Worm (Caenorhabditis elegans) whole organism, young adult: ENCODE measurements around the gene srx-125.

Experiments used
- B0019.2 ChIP-seq: fragments of 200-800 bp; sonication (Bioruptor generic); conservative IDR thresholded peaks from 2 replicates; pipeline ENCODE4 v1.3.6; 2022; ENCODE audit warnings: missing genetic modification reagents, missing genetic modification characterization, missing compliant biosample characterization
- C17E4.6 ChIP-seq: fragments of 200-800 bp; sonication (Bioruptor generic); IDR thresholded peaks from 2 replicates; pipeline ENCODE4 v1.3.6; 2022; ENCODE audit warnings: missing genetic modification reagents, missing genetic modification characterization, missing compliant biosample characterization
- F22D6.2 ChIP-seq: sonication (generic microtip); optimal IDR thresholded peaks from 2 replicates; lab custom pipeline; 2016; ENCODE audit warnings: mild to moderate bottlenecking, missing genetic modification characterization, missing compliant biosample characterization
- F49E8.2 ChIP-seq: sonication (generic microtip); optimal IDR thresholded peaks from 3 replicates; lab custom pipeline; 2017; ENCODE audit warnings: missing genetic modification characterization, mild to moderate bottlenecking, missing compliant biosample characterization, antibody characterized with exemption, moderate library complexity; ENCODE audit not compliant: insufficient read depth
- K12H6.12 ChIP-seq: fragments of 200-800 bp; sonication (Bioruptor generic); optimal IDR thresholded peaks from 2 replicates; lab custom pipeline; 2018; ENCODE audit warnings: mild to moderate bottlenecking, missing genetic modification characterization, missing compliant biosample characterization
- T26A5.8 ChIP-seq: sonication (generic microtip); optimal IDR thresholded peaks from 2 replicates; lab custom pipeline; 2016; ENCODE audit warnings: missing genetic modification characterization, missing compliant biosample characterization
- Y53G8AR.9 ChIP-seq: fragments of 200-800 bp; sonication (Bioruptor generic); conservative IDR thresholded peaks from 2 replicates; pipeline ENCODE4 v1.3.6; 2022; ENCODE audit warnings: missing genetic modification reagents, missing genetic modification characterization, missing compliant biosample characterization
- Y67H2A.10 ChIP-seq: fragments of 200-800 bp; sonication (Bioruptor generic); conservative IDR thresholded peaks from 2 replicates; pipeline ENCODE4 v1.3.6; 2022; ENCODE audit warnings: missing genetic modification reagents, missing genetic modification characterization, missing compliant biosample characterization
- Y95B8A.8 ChIP-seq: fragments of 200-800 bp; sonication (Bioruptor generic); IDR thresholded peaks from 2 replicates; pipeline ENCODE4 v1.3.6; 2022; ENCODE audit warnings: missing genetic modification reagents, missing genetic modification characterization, missing compliant biosample characterization
- athp-1 ChIP-seq: sonication (generic microtip); optimal IDR thresholded peaks from 2 replicates; lab custom pipeline; 2017; ENCODE audit warnings: mild to moderate bottlenecking, missing genetic modification characterization, missing compliant biosample characterization
- attf-3 ChIP-seq: fragments of 200-800 bp; sonication (Bioruptor generic); conservative IDR thresholded peaks from 2 replicates; pipeline ENCODE4 v1.3.6; 2022; ENCODE audit warnings: missing genetic modification reagents, missing genetic modification characterization, missing compliant biosample characterization
- attf-6 ChIP-seq: fragments of 200-800 bp; sonication (Bioruptor generic); IDR thresholded peaks from 2 replicates; pipeline ENCODE4 v1.3.6; 2022; ENCODE audit warnings: missing genetic modification reagents, missing genetic modification characterization, missing compliant biosample characterization
- cebp-1 ChIP-seq, 2 experiments: fragments of 200-800 bp in 1 of 2; sonication (Bioruptor generic) in 1 of 2; sonication (generic microtip) in 1 of 2; IDR thresholded peaks in 1 of 2; optimal IDR thresholded peaks in 1 of 2; 2 replicates each; pipeline versions ENCODE4 v1.3.6 to Lab custom; 2017 to 2022; ENCODE audit warnings: missing compliant biosample characterization in 2 of 2, missing genetic modification characterization in 2 of 2, mild to moderate bottlenecking in 1 of 2, missing genetic modification reagents in 1 of 2, moderate library complexity in 1 of 2
- cebp-2 ChIP-seq: fragments of 200-800 bp; sonication (Bioruptor generic); IDR thresholded peaks from 2 replicates; pipeline ENCODE4 v1.3.6; 2022; ENCODE audit warnings: missing genetic modification characterization, missing compliant biosample characterization
- ceh-27 ChIP-seq: fragments of 200-800 bp; sonication (Bioruptor generic); optimal IDR thresholded peaks from 2 replicates; lab custom pipeline; 2018; ENCODE audit warnings: mild to moderate bottlenecking, missing genetic modification characterization, moderate library complexity, missing compliant biosample characterization
- chd-7 ChIP-seq: sonication (generic microtip); optimal IDR thresholded peaks from 2 replicates; lab custom pipeline; 2016; ENCODE audit warnings: mild to moderate bottlenecking, missing genetic modification characterization, moderate library complexity, missing compliant biosample characterization
- dox-1 ChIP-seq: fragments of 200-800 bp; sonication (Bioruptor generic); IDR thresholded peaks from 2 replicates; pipeline ENCODE4 v1.3.6; 2022; ENCODE audit warnings: missing genetic modification reagents, missing genetic modification characterization, missing compliant biosample characterization
- efl-1 ChIP-seq: fragments of 150-350 bp; optimal IDR thresholded peaks from 2 replicates; lab custom pipeline; 2014; ENCODE audit warnings: missing biosample characterization, missing genetic modification reagents, missing genetic modification characterization
- ekl-4 ChIP-seq: fragments of 200-800 bp; sonication (Bioruptor generic); IDR thresholded peaks from 2 replicates; pipeline ENCODE4 v1.3.6; 2022; ENCODE audit warnings: missing genetic modification reagents, missing genetic modification characterization, missing compliant biosample characterization
- ets-4 ChIP-seq: fragments of 200-800 bp; sonication (Bioruptor generic); optimal IDR thresholded peaks from 2 replicates; lab custom pipeline; 2018; ENCODE audit warnings: mild to moderate bottlenecking, missing genetic modification characterization, missing compliant biosample characterization
- fkh-3 ChIP-seq: sonication (generic microtip); optimal IDR thresholded peaks from 2 replicates; lab custom pipeline; 2016; ENCODE audit warnings: mild to moderate bottlenecking, missing genetic modification characterization, missing compliant biosample characterization
- gei-17 ChIP-seq: fragments of 200-800 bp; sonication (Bioruptor generic); optimal IDR thresholded peaks from 2 replicates; lab custom pipeline; 2018; ENCODE audit warnings: mild to moderate bottlenecking, missing genetic modification characterization, missing compliant biosample characterization
- hrde-1 ChIP-seq: sonication (generic microtip); optimal IDR thresholded peaks from 2 replicates; lab custom pipeline; 2016; ENCODE audit warnings: missing genetic modification characterization, mild to moderate bottlenecking, missing compliant biosample characterization, moderate library complexity, missing genotype, missing genetic modification reagents, borderline replicate concordance
- hsf-1 ChIP-seq: fragments of 200-800 bp; sonication (Bioruptor generic); IDR thresholded peaks from 2 replicates; pipeline ENCODE4 v1.3.6; 2022; ENCODE audit warnings: missing genetic modification reagents, missing genetic modification characterization, missing compliant biosample characterization
- lin-35 ChIP-seq, 3 experiments: fragments of 150-350 bp in 2 of 3; sonication (generic microtip) in 1 of 3; optimal IDR thresholded peaks; 2 replicates each; lab custom pipeline; 2014 to 2018; ENCODE audit warnings: missing biosample characterization in 3 of 3, missing genetic modification characterization in 3 of 3, missing genetic modification reagents in 3 of 3
- lin-40 ChIP-seq: sonication (generic microtip); optimal IDR thresholded peaks from 2 replicates; lab custom pipeline; 2016; ENCODE audit warnings: missing genetic modification characterization, mild to moderate bottlenecking, missing compliant biosample characterization, missing genotype, missing genetic modification reagents
- lin-54 ChIP-seq: fragments of 200-800 bp; sonication (Bioruptor generic); optimal IDR thresholded peaks from 2 replicates; lab custom pipeline; 2018; ENCODE audit warnings: mild to moderate bottlenecking, missing genetic modification characterization, missing compliant biosample characterization
- lir-1 ChIP-seq: fragments of 200-800 bp; sonication (Bioruptor generic); conservative IDR thresholded peaks from 2 replicates; pipeline ENCODE4 v1.3.6; 2022; ENCODE audit warnings: missing genetic modification reagents, missing genetic modification characterization, missing compliant biosample characterization
- madf-10 ChIP-seq: sonication (generic microtip); optimal IDR thresholded peaks from 2 replicates; lab custom pipeline; 2016; ENCODE audit warnings: mild to moderate bottlenecking, missing genetic modification characterization, missing compliant biosample characterization
- nhr-120 ChIP-seq: fragments of 200-800 bp; sonication (Bioruptor generic); IDR thresholded peaks from 2 replicates; pipeline ENCODE4 v1.3.6; 2022; ENCODE audit warnings: missing genetic modification characterization, missing compliant biosample characterization
- nhr-27 ChIP-seq: fragments of 200-800 bp; sonication (Bioruptor generic); optimal IDR thresholded peaks from 2 replicates; lab custom pipeline; 2018; ENCODE audit warnings: mild to moderate bottlenecking, missing genetic modification characterization, moderate library complexity, missing compliant biosample characterization
- nhr-80 ChIP-seq: sonication (generic microtip); optimal IDR thresholded peaks from 2 replicates; lab custom pipeline; 2016; ENCODE audit warnings: missing genetic modification characterization, missing compliant biosample characterization
- rcor-1 ChIP-seq: fragments of 200-800 bp; sonication (Bioruptor generic); IDR thresholded peaks from 2 replicates; pipeline ENCODE4 v1.3.6; 2022; ENCODE audit warnings: missing genetic modification reagents, missing genetic modification characterization, missing compliant biosample characterization
- rpc-1 ChIP-seq, 2 experiments: fragments of 150-350 bp in 1 of 2; sonication (generic microtip) in 1 of 2; optimal IDR thresholded peaks; 2 replicates each; lab custom pipeline; 2014 to 2018; ENCODE audit warnings: missing biosample characterization in 1 of 2, missing genetic modification characterization in 1 of 2, missing genetic modification reagents in 1 of 2, missing genotype in 1 of 2
- sdz-38 ChIP-seq: sonication (generic microtip); optimal IDR thresholded peaks from 2 replicates; lab custom pipeline; 2016; ENCODE audit warnings: missing genotype, missing genetic modification characterization, missing compliant biosample characterization
- sea-2 ChIP-seq: fragments of 200-800 bp; sonication (Bioruptor generic); IDR thresholded peaks from 2 replicates; pipeline ENCODE4 v1.3.6; 2022; ENCODE audit warnings: missing genetic modification characterization, missing compliant biosample characterization
- snpc-1.1 ChIP-seq: sonication (generic microtip); optimal IDR thresholded peaks from 2 replicates; lab custom pipeline; 2017; ENCODE audit warnings: missing genetic modification characterization, mild to moderate bottlenecking, missing compliant biosample characterization, antibody characterized with exemption, moderate library complexity, missing genotype, missing genetic modification reagents; ENCODE audit not compliant: insufficient read depth
- somi-1 ChIP-seq: fragments of 200-800 bp; sonication (Bioruptor generic); optimal IDR thresholded peaks from 2 replicates; lab custom pipeline; 2018; ENCODE audit warnings: mild to moderate bottlenecking, missing genetic modification characterization, missing compliant biosample characterization
- sptf-2 ChIP-seq: fragments of 200-800 bp; sonication (Bioruptor generic); optimal IDR thresholded peaks from 2 replicates; lab custom pipeline; 2018; ENCODE audit warnings: mild to moderate bottlenecking, missing genetic modification characterization, missing compliant biosample characterization
- tbx-9 ChIP-seq: sonication (generic microtip); optimal IDR thresholded peaks from 2 replicates; lab custom pipeline; 2016; ENCODE audit warnings: borderline replicate concordance, missing genetic modification characterization, inconsistent platforms, missing compliant biosample characterization
- tlf-1 ChIP-seq: fragments of 200-800 bp; sonication (Bioruptor generic); optimal IDR thresholded peaks from 2 replicates; lab custom pipeline; 2018; ENCODE audit warnings: mild to moderate bottlenecking, missing genetic modification characterization, missing compliant biosample characterization
- unc-130 ChIP-seq: sonication (generic microtip); optimal IDR thresholded peaks from 2 replicates; lab custom pipeline; 2016; ENCODE audit warnings: missing genetic modification reagents, missing genetic modification characterization, missing compliant biosample characterization
- zim-3 ChIP-seq: sonication (generic microtip); optimal IDR thresholded peaks from 2 replicates; lab custom pipeline; 2017; ENCODE audit warnings: mild to moderate bottlenecking, missing genetic modification characterization, moderate library complexity, missing compliant biosample characterization
- ztf-26 ChIP-seq: sonication (generic microtip); optimal IDR thresholded peaks from 2 replicates; lab custom pipeline; 2017; ENCODE audit warnings: missing genetic modification characterization, missing compliant biosample characterization
- ztf-28 ChIP-seq: fragments of 200-800 bp; sonication (Bioruptor generic); IDR thresholded peaks from 2 replicates; pipeline ENCODE4 v1.3.6; 2022; ENCODE audit warnings: missing genetic modification reagents, missing genetic modification characterization, missing compliant biosample characterization

The srx-125 gene

ce11 chrV:13363415-13363814 lies 3.7 kb upstream of the srx-125 start, which contains the start of gene srg-46:
Gene srg-46 (plus strand): TSS chrV:13363715.
- TF ChIP-seq chd-7 (tag; lab: Kevin White, UChicago) (no peak), fkh-3 (tag; lab: Kevin White, UChicago) (no peak), tlf-1 (GFP tag; lab: Kevin White, UChicago) (no peak), ztf-26 (tag; lab: Kevin White, UChicago) (no peak), Y67H2A.10 (GFP tag; lab: Robert Waterston, UW) (no peak), unc-130 (GFP tag; lab: Kevin White, UChicago) (no peak), K12H6.12 (tag; lab: Kevin White, UChicago) (no peak), ekl-4 (GFP tag; lab: Robert Waterston, UW) (no peak), madf-10 (tag; lab: Kevin White, UChicago) (no peak), nhr-80 (tag; lab: Kevin White, UChicago) (no peak), snpc-1.1 (tag; lab: Kevin White, UChicago) (no peak), attf-3 (no peak), hrde-1 (no peak)

- TF ChIP-seq dox-1 (GFP tag; lab: Robert Waterston, UW) (no peak), sdz-38 (tag; lab: Kevin White, UChicago) (no peak), athp-1 (tag; lab: Kevin White, UChicago) (no peak), sea-2 (GFP tag; lab: Robert Waterston, UW) (no peak), C17E4.6 (no peak), T26A5.8 (tag; lab: Kevin White, UChicago) (no peak), cebp-2 (GFP tag; lab: Robert Waterston, UW) (no peak), zim-3 (no peak), rcor-1 (GFP tag; lab: Robert Waterston, UW) (no peak), Y53G8AR.9 (GFP tag; lab: Robert Waterston, UW) (no peak), attf-6 (GFP tag; lab: Robert Waterston, UW) (no peak), hsf-1 (GFP tag; lab: Robert Waterston, UW) (no peak), gei-17 (no peak), nhr-27 (no peak), somi-1 (GFP tag; lab: Kevin White, UChicago) (no peak), ztf-28 (GFP tag; lab: Robert Waterston, UW) (no peak), ets-4 (GFP tag; lab: Kevin White, UChicago) (no peak), lin-40 (tag; lab: Kevin White, UChicago) (no peak), lin-54 (GFP tag; lab: Kevin White, UChicago) (no peak)
Observed at ce11 chrV:13364227-13364626, 2.9 kb upstream of the srx-125 start.

ce11 chrV:13366488-13366887 lies 636 bp upstream of the srx-125 start:
- TF ChIP-seq B0019.2 (GFP tag; lab: Robert Waterston, UW), result no peak
- no peak for TF ChIP-seq tbx-9 (tag; lab: Kevin White, UChicago)
- no peak for TF ChIP-seq unc-130 (GFP tag; lab: Kevin White, UChicago)
- TF ChIP-seq cebp-1 (GFP tag; IDR thresholded peaks at IDR 0.05; lab: Robert Waterston, UW), result no peak
- no peak for TF ChIP-seq cebp-1 (tag; optimal IDR thresholded peaks at IDR 0.05; lab: Kevin White, UChicago)
- TF ChIP-seq rpc-1 (optimal IDR thresholded peaks at IDR 0.05; lab: Kevin White, UChicago), result no peak
- no peak for TF ChIP-seq rpc-1 (tag; optimal IDR thresholded peaks at IDR 0.05; lab: Kevin White, UChicago)
- TF ChIP-seq lir-1 (GFP tag; lab: Robert Waterston, UW), result no peak
- TF ChIP-seq sptf-2 (GFP tag; lab: Kevin White, UChicago), result no peak
- no peak for TF ChIP-seq ceh-27 (GFP tag; lab: Kevin White, UChicago)
- TF ChIP-seq chd-7 (tag; lab: Kevin White, UChicago), result no peak
- TF ChIP-seq lin-35 (GFP tag; optimal IDR thresholded peaks at IDR 0.05; lab: Kevin White, UChicago), result no peak
- no peak for TF ChIP-seq nhr-80 (tag; lab: Kevin White, UChicago)
- TF ChIP-seq ztf-26 (tag; lab: Kevin White, UChicago), result no peak
- no peak for TF ChIP-seq F22D6.2 (tag; lab: Kevin White, UChicago)
- no peak for TF ChIP-seq Y95B8A.8
- no peak for TF ChIP-seq efl-1 (GFP tag; lab: Kevin White, UChicago)
- TF ChIP-seq nhr-120 (GFP tag; lab: Robert Waterston, UW), result no peak
- no peak for TF ChIP-seq sea-2 (GFP tag; lab: Robert Waterston, UW)
- no peak for TF ChIP-seq F49E8.2 (tag; lab: Kevin White, UChicago)
